Worm (Caenorhabditis elegans) whole organism, early embryonic: ENCODE results near the gene blos-7.

Experiments
- B0310.2 ChIP-seq: sonication (generic microtip); optimal IDR thresholded peaks from 2 replicates; lab custom pipeline; 2016; ENCODE audit warnings: mild to moderate bottlenecking, missing genetic modification characterization, missing compliant biosample characterization
- F13C5.2 ChIP-seq: sonication (generic microtip); optimal IDR thresholded peaks from 2 replicates; lab custom pipeline; 2017; ENCODE audit warnings: mild to moderate bottlenecking, missing genetic modification characterization, inconsistent platforms, missing compliant biosample characterization
- aly-1 ChIP-seq: sonication (generic microtip); optimal IDR thresholded peaks from 2 replicates; lab custom pipeline; 2016; ENCODE audit warnings: missing genetic modification characterization, missing compliant biosample characterization
- ama-1 ChIP-seq: fragments of 150-350 bp; optimal IDR thresholded peaks from 2 replicates; lab custom pipeline; 2014
- ceh-13 ChIP-seq: fragments of 200-800 bp; sonication (Bioruptor generic); optimal IDR thresholded peaks from 2 replicates; lab custom pipeline; 2018; ENCODE audit warnings: mild to moderate bottlenecking, missing genetic modification characterization, missing compliant biosample characterization
- ceh-36 ChIP-seq: sonication (generic microtip); optimal IDR thresholded peaks from 2 replicates; lab custom pipeline; 2016; ENCODE audit warnings: missing genetic modification characterization, inconsistent platforms, missing compliant biosample characterization
- ets-7 ChIP-seq: sonication (generic microtip); optimal IDR thresholded peaks from 2 replicates; lab custom pipeline; 2016; ENCODE audit warnings: missing genotype, missing genetic modification characterization, missing compliant biosample characterization
- flt-1 ChIP-seq: fragments of 200-800 bp; sonication (Bioruptor generic); IDR thresholded peaks from 2 replicates; pipeline ENCODE4 v1.3.6; 2022; ENCODE audit warnings: missing genetic modification characterization, missing compliant biosample characterization
- hmbx-1 ChIP-seq: sonication (generic microtip); optimal IDR thresholded peaks from 2 replicates; lab custom pipeline; 2016; ENCODE audit warnings: mild to moderate bottlenecking, missing genetic modification characterization, missing compliant biosample characterization
- hmg-4 ChIP-seq: fragments of 200-800 bp; sonication (Bioruptor generic); optimal IDR thresholded peaks from 2 replicates; lab custom pipeline; 2018; ENCODE audit warnings: mild to moderate bottlenecking, missing genetic modification characterization, missing compliant biosample characterization
- hnd-1 ChIP-seq: sonication (generic microtip); optimal IDR thresholded peaks from 2 replicates; lab custom pipeline; 2016; ENCODE audit warnings: missing genetic modification characterization, missing compliant biosample characterization
- pes-1 ChIP-seq: fragments of 200-800 bp; sonication (Bioruptor generic); IDR thresholded peaks from 2 replicates; pipeline ENCODE4 v1.3.6; 2022; ENCODE audit warnings: missing genetic modification reagents, missing genetic modification characterization, missing compliant biosample characterization
- scrt-1 ChIP-seq: fragments of 200-800 bp; sonication (Bioruptor generic); IDR thresholded peaks from 2 replicates; pipeline ENCODE4 v1.3.6; 2022; ENCODE audit warnings: missing genetic modification characterization, missing compliant biosample characterization
- sea-1 ChIP-seq: fragments of 200-800 bp; sonication (Bioruptor generic); conservative IDR thresholded peaks from 2 replicates; pipeline ENCODE4 v1.3.6; 2022; ENCODE audit warnings: missing genetic modification characterization, missing compliant biosample characterization
- tbx-11 ChIP-seq: fragments of 200-800 bp; sonication (Bioruptor generic); IDR thresholded peaks from 2 replicates; pipeline ENCODE4 v1.3.6; 2022; ENCODE audit warnings: missing genetic modification characterization, missing compliant biosample characterization
- tbx-37 ChIP-seq: fragments of 200-800 bp; sonication (Bioruptor generic); conservative IDR thresholded peaks from 2 replicates; pipeline ENCODE4 v1.3.6; 2022; ENCODE audit warnings: missing genetic modification reagents, missing genetic modification characterization, missing compliant biosample characterization
- tra-4 ChIP-seq: sonication (generic microtip); optimal IDR thresholded peaks from 2 replicates; lab custom pipeline; 2017; ENCODE audit warnings: missing genetic modification characterization, missing compliant biosample characterization

Gene blos-7

ce11 chrIV:3552933-3553332, 29.8 kb downstream of the blos-7 start:
- TF ChIP-seq pes-1 (no peak), sea-1 (GFP tag; lab: Robert Waterston, UW) (no peak), hmbx-1 (tag; lab: Kevin White, UChicago) (no peak), tbx-37 (GFP tag; lab: Robert Waterston, UW) (no peak), ceh-36 (tag; lab: Kevin White, UChicago) (no peak), aly-1 (no peak), hmg-4 (no peak)

DNA sequence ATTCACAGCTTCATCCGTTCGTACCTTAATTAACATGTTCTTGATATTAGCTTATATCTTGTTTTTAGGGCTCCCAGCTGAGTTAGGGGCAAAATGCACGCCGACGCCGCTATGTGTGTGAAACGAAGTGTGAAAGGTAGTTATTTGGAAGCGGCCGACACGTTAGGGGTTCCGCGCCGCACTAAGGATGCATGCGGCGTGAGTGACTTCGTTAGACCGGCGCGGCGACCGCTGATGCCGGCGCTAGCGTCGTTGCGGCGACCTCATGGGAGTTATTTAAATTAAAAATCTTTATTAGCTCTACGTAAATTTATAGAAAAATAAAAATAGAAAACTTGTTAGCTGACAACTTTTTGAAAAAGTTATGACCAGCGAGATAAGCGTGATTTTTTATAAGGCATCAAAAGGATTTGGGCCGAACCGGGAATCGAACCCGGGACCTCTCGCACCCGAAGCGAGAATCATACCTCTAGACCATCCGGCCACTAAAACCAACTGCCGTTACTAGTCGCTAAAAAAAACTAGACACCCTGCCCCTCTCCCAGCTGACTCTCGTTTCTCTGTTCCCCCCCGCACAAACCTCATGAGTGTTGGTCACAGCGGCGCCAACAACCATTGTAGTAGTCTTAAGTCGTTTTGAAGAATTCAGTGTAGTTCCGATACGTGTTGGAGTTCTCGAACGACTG, 30.8 kb downstream of the blos-7 start:
- TF ChIP-seq tbx-11 (peak; percentile 69), flt-1 (peak; percentile 83), pes-1 (peak; percentile 88), tra-4 (tag; lab: Kevin White, UChicago) (peak; percentile 68), ceh-36 (tag; lab: Kevin White, UChicago) (peak; percentile 68), hmbx-1 (tag; lab: Kevin White, UChicago) (peak; percentile 28), hmg-4 (peak; percentile 83), hnd-1 (tag; lab: Kevin White, UChicago) (peak; percentile 43), B0310.2 (tag; lab: Kevin White, UChicago) (peak; percentile 63), aly-1 (peak; percentile 71), ama-1 (lab: Kevin White, UChicago) (no peak), ets-7 (tag; lab: Kevin White, UChicago) (no peak), sea-1 (GFP tag; lab: Robert Waterston, UW) (peak; percentile 76), scrt-1 (GFP tag; lab: Robert Waterston, UW) (peak; percentile 80), tbx-37 (GFP tag; lab: Robert Waterston, UW) (peak; percentile 66; the same call in 1 of the 2 replicates), F13C5.2 (peak; percentile 12), ceh-13 (GFP tag; lab: Kevin White, UChicago) (peak; percentile 10)

ce11 chrIV:3548315-3548714, 34.4 kb downstream of the blos-7 start:
- no peak for TF ChIP-seq F13C5.2
- no peak for TF ChIP-seq B0310.2 (tag; lab: Kevin White, UChicago)
- no peak for TF ChIP-seq ceh-13 (GFP tag; lab: Kevin White, UChicago)
- no peak for TF ChIP-seq flt-1
- TF ChIP-seq hmbx-1 (tag; lab: Kevin White, UChicago) = no peak
- no peak for TF ChIP-seq tbx-11
- TF ChIP-seq hnd-1 (tag; lab: Kevin White, UChicago) = no peak
- no peak for TF ChIP-seq hmg-4

DNA sequence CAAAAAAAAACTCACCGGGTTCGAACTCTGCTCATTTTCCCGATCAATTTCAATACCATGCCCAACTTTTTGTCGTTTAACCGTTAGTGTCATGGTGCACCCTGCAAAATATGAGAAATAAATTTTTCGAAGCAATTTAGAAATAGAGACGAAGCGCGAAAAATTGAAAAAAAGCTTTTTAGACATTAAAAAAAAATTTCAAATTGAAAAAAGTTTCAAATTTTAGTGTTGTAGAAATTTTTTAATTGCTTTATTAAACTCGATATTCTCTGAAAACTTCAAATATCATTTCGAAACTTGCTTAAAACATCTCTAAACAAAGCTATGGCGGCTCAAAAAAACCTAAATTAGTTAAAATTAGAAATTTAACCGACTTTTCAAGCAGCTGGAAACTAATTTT, 35.2 kb downstream of the blos-7 start, which contains the start of gene nstp-6:
TSS of gene nstp-6 (minus strand) at position 101 of the 400 bp plus-strand sequence.
- TF ChIP-seq ceh-13 (GFP tag; lab: Kevin White, UChicago) (no peak), B0310.2 (tag; lab: Kevin White, UChicago) (no peak), hmg-4 (no peak), flt-1 (no peak), tbx-11 (no peak), scrt-1 (GFP tag; lab: Robert Waterston, UW) (no peak), pes-1 (no peak), hnd-1 (tag; lab: Kevin White, UChicago) (no peak), tbx-37 (GFP tag; lab: Robert Waterston, UW) (no peak), F13C5.2 (no peak), aly-1 (no peak), ama-1 (lab: Kevin White, UChicago) (no peak), sea-1 (GFP tag; lab: Robert Waterston, UW) (no peak), ets-7 (tag; lab: Kevin White, UChicago) (no peak), ceh-36 (tag; lab: Kevin White, UChicago) (no peak), hmbx-1 (tag; lab: Kevin White, UChicago) (no peak), tra-4 (tag; lab: Kevin White, UChicago) (no peak)

ce11 chrIV:3545060-3545459, 37.6 kb downstream of the blos-7 start:
- TF ChIP-seq F13C5.2 = no peak
- TF ChIP-seq flt-1 = no peak
- no peak for TF ChIP-seq hmg-4
- no peak for TF ChIP-seq ceh-13 (GFP tag; lab: Kevin White, UChicago)
- no peak for TF ChIP-seq aly-1
- TF ChIP-seq hnd-1 (tag; lab: Kevin White, UChicago) = no peak
- no peak for TF ChIP-seq pes-1
- no peak for TF ChIP-seq B0310.2 (tag; lab: Kevin White, UChicago)
- no peak for TF ChIP-seq hmbx-1 (tag; lab: Kevin White, UChicago)
- no peak for TF ChIP-seq tra-4 (tag; lab: Kevin White, UChicago)
- no peak for TF ChIP-seq ceh-36 (tag; lab: Kevin White, UChicago)
- TF ChIP-seq ama-1 (lab: Kevin White, UChicago) = no peak
- no peak for TF ChIP-seq scrt-1 (GFP tag; lab: Robert Waterston, UW)
- TF ChIP-seq sea-1 (GFP tag; lab: Robert Waterston, UW) = no peak
- TF ChIP-seq ets-7 (tag; lab: Kevin White, UChicago) = no peak
- no peak for TF ChIP-seq tbx-37 (GFP tag; lab: Robert Waterston, UW)
- TF ChIP-seq tbx-11 = no peak

DNA sequence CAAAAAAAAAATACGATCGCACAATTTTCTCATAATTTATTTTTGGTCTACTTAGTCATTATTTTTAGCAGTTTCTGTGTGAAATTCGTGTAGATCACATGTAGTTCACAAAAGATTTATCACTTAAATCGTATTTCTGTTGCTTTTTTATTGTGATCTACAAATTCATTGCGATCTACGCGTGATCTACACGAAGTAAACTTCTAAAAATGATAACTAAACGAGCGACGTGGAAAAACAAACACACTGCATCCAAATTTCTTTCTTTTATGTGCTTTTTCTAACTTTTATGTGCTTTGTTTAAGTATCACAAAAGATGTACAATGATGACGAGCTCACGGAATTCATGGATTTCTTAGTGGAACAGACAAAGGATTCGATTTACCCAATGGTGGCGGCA, 42.8 kb downstream of the blos-7 start, which contains the start of gene B0212.3:
TSS of gene B0212.3 (plus strand) at position 301 of the 400 bp plus-strand sequence.
- TF ChIP-seq ceh-13 (GFP tag; lab: Kevin White, UChicago) (no peak), ama-1 (lab: Kevin White, UChicago) (no peak), ets-7 (tag; lab: Kevin White, UChicago) (no peak), hmbx-1 (tag; lab: Kevin White, UChicago) (no peak), ceh-36 (tag; lab: Kevin White, UChicago) (no peak)

DNA sequence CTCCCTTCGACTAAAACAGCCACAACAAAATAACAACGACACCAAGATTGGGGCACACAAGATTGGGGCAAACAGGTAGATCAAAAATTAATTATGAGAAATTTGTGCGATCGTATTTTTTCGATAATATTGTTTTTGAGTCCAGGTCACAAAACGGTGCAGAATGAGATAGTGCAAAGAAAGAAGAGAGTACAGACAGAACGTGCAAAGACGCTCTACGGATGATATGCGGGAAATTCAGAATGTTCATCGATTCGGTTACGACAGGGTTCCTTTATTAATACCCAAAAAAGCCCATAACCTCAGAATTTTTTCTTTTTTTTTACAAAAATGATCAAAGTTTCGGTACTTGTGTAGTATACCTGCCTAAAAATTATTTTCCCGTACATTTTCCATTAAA, 43.5 kb downstream of the blos-7 start:
- no peak for TF ChIP-seq tbx-37 (GFP tag; lab: Robert Waterston, UW)
- no peak for TF ChIP-seq aly-1
- no peak for TF ChIP-seq tra-4 (tag; lab: Kevin White, UChicago)
- TF ChIP-seq hnd-1 (tag; lab: Kevin White, UChicago) = no peak
- TF ChIP-seq ceh-13 (GFP tag; lab: Kevin White, UChicago) = no peak
- no peak for TF ChIP-seq pes-1
- TF ChIP-seq tbx-11 = no peak
- TF ChIP-seq hmbx-1 (tag; lab: Kevin White, UChicago) = no peak
- no peak for TF ChIP-seq ama-1 (lab: Kevin White, UChicago)
- TF ChIP-seq sea-1 (GFP tag; lab: Robert Waterston, UW) = no peak
- TF ChIP-seq ceh-36 (tag; lab: Kevin White, UChicago) = no peak
- TF ChIP-seq F13C5.2 = no peak
- no peak for TF ChIP-seq flt-1
- TF ChIP-seq scrt-1 (GFP tag; lab: Robert Waterston, UW) = no peak
- no peak for TF ChIP-seq hmg-4
- TF ChIP-seq B0310.2 (tag; lab: Kevin White, UChicago) = no peak
- TF ChIP-seq ets-7 (tag; lab: Kevin White, UChicago) = no peak
